Fruit fly (Drosophila melanogaster): ENCODE measurements around the gene pb.

Gene pb

DNA sequence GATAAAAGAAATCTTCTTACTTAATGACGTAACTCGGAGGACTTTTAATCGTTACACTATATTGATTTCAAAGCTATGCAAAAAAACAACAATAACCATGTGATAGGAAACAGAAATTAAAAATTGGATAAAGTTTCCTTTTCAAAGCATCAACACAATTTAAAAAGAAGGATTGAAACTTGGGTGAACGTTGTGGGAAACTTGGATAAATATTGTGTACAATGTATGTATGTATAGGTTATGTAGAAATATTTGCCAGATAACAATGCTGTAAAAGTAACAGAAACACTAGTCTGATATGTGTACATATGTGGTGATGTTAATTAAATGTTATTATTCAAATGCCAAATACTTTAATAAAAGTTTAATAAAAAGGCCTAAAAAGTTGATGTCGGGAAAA is 35.5 kb downstream of the pb start (continued):
- TF ChIP-seq amos (GFP tag; IDR thresholded peaks at IDR 0.05; ENCODE audit: partially characterized antibody), result peak; percentile 50
- no peak for TF ChIP-seq Ravus (GFP tag; IDR thresholded peaks at IDR 0.05)
- TF ChIP-seq gfzf (GFP tag; optimal IDR thresholded peaks at IDR 0.05), result peak; percentile 6
- TF ChIP-seq CG6765 (GFP tag; optimal IDR thresholded peaks at IDR 0.05), result no peak
- TF ChIP-seq CG7786 (GFP tag; optimal IDR thresholded peaks at IDR 0.05), result no peak
- peak; percentile 40 for TF ChIP-seq knrl (GFP tag; IDR thresholded peaks at IDR 0.05; ENCODE audit: partially characterized antibody)
- TF ChIP-seq rib (GFP tag; IDR thresholded peaks at IDR 0.05), result no peak
- TF ChIP-seq CG2199 (GFP tag; IDR thresholded peaks at IDR 0.05), result peak; percentile 89; the same call in 2 of the 3 replicates
- no peak for TF ChIP-seq ara (GFP tag; IDR thresholded peaks at IDR 0.05)
- no peak for TF ChIP-seq psq (GFP tag; optimal IDR thresholded peaks at IDR 0.05)
- TF ChIP-seq Usf (GFP tag; optimal IDR thresholded peaks at IDR 0.05), result no peak
- peak in 1 of 2 experiments; percentile 5 for TF ChIP-seq insv (GFP tag; optimal IDR thresholded peaks at IDR 0.05)
- TF ChIP-seq unc-4 (GFP tag; IDR thresholded peaks at IDR 0.05; ENCODE audit: partially characterized antibody), result no peak
- TF ChIP-seq her (GFP tag; optimal IDR thresholded peaks at IDR 0.05), result no peak
- no peak for TF ChIP-seq Side (GFP tag; optimal IDR thresholded peaks at IDR 0.05)

DNA sequence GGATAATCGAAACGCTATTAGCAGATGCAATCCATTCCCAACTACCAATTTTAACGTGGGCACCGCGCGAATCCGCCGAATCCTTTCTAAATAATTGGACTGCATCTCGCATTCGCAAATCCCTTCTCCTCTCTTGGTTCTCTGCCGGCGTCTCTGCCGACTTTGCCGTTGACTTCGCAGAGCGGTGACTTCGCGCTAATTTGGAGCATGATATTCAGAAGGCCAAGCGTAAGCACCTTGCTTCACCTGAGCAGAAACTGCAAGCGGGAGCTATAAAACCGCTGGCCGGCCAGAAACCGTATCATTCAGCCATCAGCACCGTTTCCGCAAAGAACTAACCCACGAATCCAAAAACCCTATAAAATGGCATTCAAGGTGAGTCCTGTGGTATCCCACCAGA is 38.1 kb downstream of the pb start, which contains the start of gene Ccp84Aa:
Gene Ccp84Aa (plus strand): TSS at position 301 of the 400 bp plus-strand sequence.
- TF ChIP-seq CG7928 (GFP tag; optimal IDR thresholded peaks at IDR 0.05), result no peak

DNA sequence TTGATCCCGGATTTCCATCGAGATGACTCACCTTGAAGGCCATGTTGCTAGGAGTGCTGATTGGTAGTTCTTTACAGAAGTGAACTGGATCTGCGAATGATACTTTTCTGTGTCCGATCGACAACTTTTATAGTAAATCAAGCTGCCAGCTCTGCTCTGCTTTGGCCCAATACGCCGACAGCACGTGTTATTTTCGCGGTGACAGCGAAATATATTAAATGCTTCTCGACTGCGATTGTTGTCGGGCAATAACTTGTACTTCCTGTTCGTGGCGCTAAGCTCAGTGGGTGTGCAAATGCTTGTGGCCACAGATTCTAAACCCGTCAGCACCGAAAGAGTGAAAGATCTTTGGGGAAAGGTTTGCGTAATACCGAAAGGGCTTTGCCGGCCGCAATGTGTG is 39.1 kb downstream of the pb start, which contains the start of gene Ccp84Ab:
Gene Ccp84Ab (minus strand): TSS at position 101 of the 400 bp plus-strand sequence.
- no peak for TF ChIP-seq tup (GFP tag; optimal IDR thresholded peaks at IDR 0.05)

DNA sequence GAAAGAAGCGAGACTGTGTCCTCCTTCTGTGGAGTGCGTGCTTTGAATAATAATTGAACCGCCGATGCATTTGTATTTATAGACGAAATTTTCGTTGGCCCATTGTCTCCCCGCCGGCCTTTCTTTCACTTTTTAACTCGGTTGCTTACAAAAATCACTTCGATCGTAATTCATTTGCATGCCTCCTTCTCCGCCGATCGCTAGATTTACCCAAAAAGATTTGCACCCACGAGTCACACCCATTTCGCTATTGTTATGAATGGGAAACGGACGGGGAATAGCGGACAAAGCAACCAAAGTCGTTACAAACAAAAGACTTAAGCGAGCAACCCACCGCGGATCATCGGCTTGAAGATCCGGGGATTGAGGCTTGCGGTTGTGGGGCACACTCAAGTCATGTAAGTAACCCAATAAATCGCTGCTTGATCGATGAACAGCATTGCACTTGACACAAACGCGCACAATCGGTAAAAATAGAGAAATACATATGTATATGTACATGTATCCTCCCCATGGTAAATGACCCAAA is 45.6 kb downstream of the pb start, which contains the start of gene Ccp84Ac:
Gene Ccp84Ac (minus strand): TSS at position 51 of the 529 bp plus-strand sequence.
- TF ChIP-seq Usf (GFP tag; optimal IDR thresholded peaks at IDR 0.05), result no peak
- peak; percentile 53 for TF ChIP-seq oc (tag; optimal IDR thresholded peaks at IDR 0.05)
- peak; percentile 63 for TF ChIP-seq Ets65A (GFP tag)

DNA sequence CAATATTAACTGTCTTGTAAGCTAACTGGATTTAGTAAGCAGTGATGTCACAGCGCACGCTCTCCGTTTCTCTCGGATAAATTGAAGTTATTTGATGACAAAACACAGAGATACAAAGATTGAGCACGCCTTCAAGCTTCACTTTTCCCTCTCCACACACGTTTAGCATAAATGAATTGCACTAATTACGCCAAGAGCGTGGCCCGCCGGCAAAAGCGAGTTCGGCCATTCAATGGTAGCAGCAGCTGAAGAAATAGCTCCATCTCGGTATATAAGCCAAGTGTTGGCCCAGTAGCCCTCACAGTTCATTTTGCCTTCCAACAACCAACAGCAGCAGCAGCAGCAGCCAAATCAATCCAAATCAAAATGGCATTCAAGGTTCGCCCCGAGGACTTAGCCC is 49.4 kb downstream of the pb start, which contains the start of gene Ccp84Ad:
Gene Ccp84Ad (plus strand): TSS at position 301 of the 400 bp plus-strand sequence.
- no peak for TF ChIP-seq hbn (GFP tag; IDR thresholded peaks at IDR 0.05; ENCODE audit: partially characterized antibody)
- TF ChIP-seq Opbp (GFP tag; IDR thresholded peaks at IDR 0.05; ENCODE audit: partially characterized antibody), result 0 out of 3 replicates have a peak, but pooled peaks have one; percentile 6
- TF ChIP-seq CHES-1-like (GFP tag; optimal IDR thresholded peaks at IDR 0.05), result no peak
- TF ChIP-seq trh (GFP tag; optimal IDR thresholded peaks at IDR 0.05), result no peak
- no peak for TF ChIP-seq disco-r (GFP tag; optimal IDR thresholded peaks at IDR 0.05)
- no peak for TF ChIP-seq CG17829 (tag; optimal IDR thresholded peaks at IDR 0.05)
- TF ChIP-seq CG7987 (GFP tag; optimal IDR thresholded peaks at IDR 0.05), result no peak

DNA sequence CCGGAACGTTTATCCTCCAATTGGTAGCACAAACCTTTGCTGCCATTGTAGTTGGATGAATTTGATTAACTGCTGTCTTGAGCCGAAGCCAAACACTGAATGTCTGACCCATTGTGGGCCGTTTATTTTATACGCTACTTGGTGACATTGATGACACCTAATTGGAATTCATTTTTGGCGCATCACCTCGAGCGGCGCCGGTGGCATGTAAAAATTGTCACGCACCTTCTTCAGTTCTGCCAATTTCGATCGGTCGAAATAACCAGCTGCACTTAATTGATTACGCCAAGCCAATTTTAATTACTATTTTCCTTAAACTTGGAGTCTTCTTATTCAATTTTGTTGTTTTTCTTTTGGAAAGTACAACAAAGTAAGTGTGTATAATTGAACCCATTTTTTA is 50.2 kb downstream of the pb start, which contains the start of gene Ccp84Ae:
Gene Ccp84Ae (minus strand): TSS at position 101 of the 400 bp plus-strand sequence.
- no peak for TF ChIP-seq CG12744 (GFP tag; optimal IDR thresholded peaks at IDR 0.05)
- TF ChIP-seq CG17328 (GFP tag; IDR thresholded peaks at IDR 0.05), result no peak
- TF ChIP-seq CG6854 (GFP tag; optimal IDR thresholded peaks at IDR 0.05), result no peak
- no peak for TF ChIP-seq ato (GFP tag; IDR thresholded peaks at IDR 0.05; ENCODE audit: partially characterized antibody)
- TF ChIP-seq Hr3 (GFP tag; optimal IDR thresholded peaks at IDR 0.05), result no peak
- TF ChIP-seq chm (GFP tag; IDR thresholded peaks at IDR 0.05), result no peak
- TF ChIP-seq CG13296 (GFP tag; optimal IDR thresholded peaks at IDR 0.05), result no peak
- no peak for TF ChIP-seq CG15696 (tag; optimal IDR thresholded peaks at IDR 0.05)
- TF ChIP-seq vnd (GFP tag; IDR thresholded peaks at IDR 0.05; ENCODE audit: partially characterized antibody), result no peak
- no peak for TF ChIP-seq CG6791 (GFP tag; IDR thresholded peaks at IDR 0.05; ENCODE audit: partially characterized antibody)
- no peak for TF ChIP-seq Ravus (GFP tag; IDR thresholded peaks at IDR 0.05)

Data from whole organism, embryonic.